Fruit fly (Drosophila melanogaster) whole organism, embryonic: ENCODE data around the gene Usp5.
A peak's percentile ranks its signal among the peaks of the same experiment; 100 is the strongest.

Experiments
- ATbp ChIP-seq: fragments of 200-800 bp; sonication (Bioruptor generic); optimal IDR thresholded peaks from 2 replicates; lab custom pipeline; 2017; ENCODE audit warnings: missing biosample characterization, mild to moderate bottlenecking, missing genetic modification characterization, missing genetic modification reagents
- Atf-2 ChIP-seq: fragments of 200-800 bp; sonication (Bioruptor generic); optimal IDR thresholded peaks from 2 replicates; lab custom pipeline; 2016; ENCODE audit warnings: missing biosample characterization, missing genetic modification characterization
- B-H1 ChIP-seq: fragments of 200-800 bp; sonication (Bioruptor generic); IDR thresholded peaks from 3 replicates; pipeline ENCODE4 v1.3.6; 2022; ENCODE audit warnings: missing biosample characterization, missing genetic modification characterization
- CG10565 ChIP-seq: fragments of 200-800 bp; sonication (Bioruptor generic); optimal IDR thresholded peaks from 3 replicates; lab custom pipeline; 2016; ENCODE audit warnings: missing biosample characterization, mild to moderate bottlenecking, missing genetic modification characterization
- CG11247 ChIP-seq: fragments of 200-800 bp; sonication (Bioruptor generic); IDR thresholded peaks from 2 replicates; pipeline ENCODE4 v1.3.6; 2022; ENCODE audit warnings: missing biosample characterization, missing genetic modification characterization
- CG12155 ChIP-seq: fragments of 200-800 bp; sonication (Bioruptor generic); optimal IDR thresholded peaks from 3 replicates; lab custom pipeline; 2016; ENCODE audit warnings: missing biosample characterization, missing genetic modification characterization
- CG13123 ChIP-seq: fragments of 200-800 bp; sonication (Bioruptor generic); optimal IDR thresholded peaks from 2 replicates; lab custom pipeline; 2016; ENCODE audit warnings: missing biosample characterization, missing genetic modification characterization
- CG13296 ChIP-seq: fragments of 200-800 bp; sonication (Bioruptor generic); optimal IDR thresholded peaks from 3 replicates; lab custom pipeline; 2018; ENCODE audit warnings: missing biosample characterization, mild to moderate bottlenecking, missing genetic modification characterization
- CG13775 ChIP-seq: fragments of 200-800 bp; sonication (Bioruptor generic); optimal IDR thresholded peaks from 3 replicates; lab custom pipeline; 2017; ENCODE audit warnings: missing biosample characterization, mild to moderate bottlenecking, missing genetic modification characterization
- CG14965 ChIP-seq: fragments of 200-800 bp; sonication (Bioruptor generic); optimal IDR thresholded peaks from 2 replicates; lab custom pipeline; 2016; ENCODE audit warnings: missing biosample characterization, missing genetic modification characterization, borderline replicate concordance
- CG15601 ChIP-seq: fragments of 200-800 bp; sonication (Bioruptor generic); optimal IDR thresholded peaks from 3 replicates; lab custom pipeline; 2019; ENCODE audit warnings: missing biosample characterization, mild to moderate bottlenecking, missing genetic modification characterization, moderate library complexity
- CG15696 ChIP-seq: fragments of 200-800 bp; sonication (Bioruptor generic); optimal IDR thresholded peaks from 2 replicates; lab custom pipeline; 2019; ENCODE audit warnings: missing biosample characterization, mild to moderate bottlenecking, missing genetic modification characterization, moderate library complexity
- CG1832 ChIP-seq: fragments of 200-800 bp; sonication (Bioruptor generic); optimal IDR thresholded peaks from 2 replicates; lab custom pipeline; 2017; ENCODE audit warnings: missing biosample characterization, mild to moderate bottlenecking, missing genetic modification characterization, inconsistent platforms
- CG2889 ChIP-seq: fragments of 200-800 bp; sonication (Bioruptor generic); IDR thresholded peaks from 3 replicates; pipeline ENCODE4 v1.3.6; 2022; ENCODE audit warnings: missing biosample characterization, missing genetic modification characterization
- CG3281 ChIP-seq: fragments of 200-800 bp; sonication (Bioruptor generic); optimal IDR thresholded peaks from 3 replicates; lab custom pipeline; 2017; ENCODE audit warnings: missing biosample characterization, mild to moderate bottlenecking, missing genetic modification characterization
- CG34224 ChIP-seq: fragments of 200-800 bp; sonication (Bioruptor generic); IDR thresholded peaks from 3 replicates; pipeline ENCODE4 v1.3.6; 2022; ENCODE audit warnings: missing biosample characterization, missing genetic modification characterization; ENCODE audit not compliant: partially characterized antibody
- CG6175 ChIP-seq: fragments of 200-800 bp; sonication (Bioruptor generic); IDR thresholded peaks from 3 replicates; pipeline ENCODE4 v1.3.6; 2022; ENCODE audit warnings: missing biosample characterization, missing genetic modification characterization
- CG8924 ChIP-seq: fragments of 200-800 bp; optimal IDR thresholded peaks from 3 replicates; lab custom pipeline; 2019; ENCODE audit warnings: missing biosample characterization, mild to moderate bottlenecking, missing genetic modification characterization, moderate library complexity
- Dad ChIP-seq: fragments of 200-800 bp; sonication (Bioruptor generic); optimal IDR thresholded peaks from 3 replicates; lab custom pipeline; 2016; ENCODE audit warnings: missing biosample characterization, missing genetic modification characterization
- Deaf1 ChIP-seq: fragments of 200-800 bp; optimal IDR thresholded peaks from 3 replicates; lab custom pipeline; 2019; ENCODE audit warnings: missing biosample characterization, mild to moderate bottlenecking, missing genetic modification characterization, moderate library complexity
- Dek ChIP-seq: fragments of 200-800 bp; sonication (Bioruptor generic); optimal IDR thresholded peaks from 3 replicates; lab custom pipeline; 2019; ENCODE audit warnings: missing biosample characterization, mild to moderate bottlenecking, missing genetic modification characterization, moderate library complexity
- E2f2 ChIP-seq: fragments of 200-800 bp; sonication (Bioruptor generic); IDR thresholded peaks from 2 replicates; pipeline ENCODE4 v1.3.6; 2022; ENCODE audit warnings: missing biosample characterization, missing genetic modification characterization
- Ets97D ChIP-seq: fragments of 200-800 bp; sonication (Bioruptor generic); optimal IDR thresholded peaks from 3 replicates; lab custom pipeline; 2016; ENCODE audit warnings: missing biosample characterization, missing genetic modification characterization
- HHEX ChIP-seq: fragments of 200-800 bp; sonication (Bioruptor generic); optimal IDR thresholded peaks from 3 replicates; lab custom pipeline; 2017; ENCODE audit warnings: missing biosample characterization, mild to moderate bottlenecking, missing genetic modification characterization, missing genetic modification reagents
- Hr51 ChIP-seq, 2 experiments: fragments of 200-800 bp; sonication (Bioruptor generic); optimal IDR thresholded peaks; 2 replicates in 1 of 2; 3 replicates in 1 of 2; lab custom pipeline; 2016 to 2018; ENCODE audit warnings: missing biosample characterization in 2 of 2, missing genetic modification characterization in 2 of 2, mild to moderate bottlenecking in 1 of 2, moderate library complexity in 1 of 2
- Hr78 ChIP-seq, 2 experiments: fragments of 200-800 bp in 1 of 2; fragments of >200 bp in 1 of 2; sonication (Bioruptor generic) in 1 of 2; optimal IDR thresholded peaks; 2 replicates each; lab custom pipeline; 2017 to 2019; ENCODE audit warnings: missing biosample characterization in 2 of 2, missing genetic modification characterization in 2 of 2, mild to moderate bottlenecking in 1 of 2, moderate library complexity in 1 of 2
- Scr ChIP-seq: fragments of 200-800 bp; sonication (Bioruptor generic); IDR thresholded peaks from 2 replicates; pipeline ENCODE4 v1.3.6; 2022; ENCODE audit warnings: missing biosample characterization, missing genetic modification characterization; ENCODE audit not compliant: partially characterized antibody
- Vsx1 ChIP-seq: fragments of 200-800 bp; sonication (Bioruptor generic); optimal IDR thresholded peaks from 2 replicates; lab custom pipeline; 2017; ENCODE audit warnings: missing biosample characterization, mild to moderate bottlenecking, missing genetic modification characterization, missing genetic modification reagents
- YL-1 ChIP-seq: fragments of 200-800 bp; sonication (Bioruptor generic); optimal IDR thresholded peaks from 3 replicates; lab custom pipeline; 2017; ENCODE audit warnings: missing biosample characterization, mild to moderate bottlenecking, missing genetic modification characterization
- ash1 ChIP-seq: fragments of 200-800 bp; sonication (Bioruptor generic); optimal IDR thresholded peaks from 2 replicates; lab custom pipeline; 2018; ENCODE audit warnings: missing biosample characterization, mild to moderate bottlenecking, missing genetic modification characterization
- bbx ChIP-seq: fragments of 200-800 bp; sonication (Bioruptor generic); IDR thresholded peaks from 2 replicates; pipeline ENCODE4 v1.3.6; 2022; ENCODE audit warnings: missing biosample characterization, missing genetic modification characterization; ENCODE audit not compliant: partially characterized antibody
- bowl ChIP-seq: fragments of 200-800 bp; sonication (Bioruptor generic); IDR thresholded peaks from 2 replicates; pipeline ENCODE4 v1.3.6; 2022; ENCODE audit warnings: missing biosample characterization, missing genetic modification characterization
- bsh ChIP-seq, 2 experiments: fragments of 200-800 bp; sonication (Bioruptor generic); optimal IDR thresholded peaks; 2 replicates each; lab custom pipeline; 2017 to 2018; ENCODE audit warnings: mild to moderate bottlenecking in 2 of 2, missing biosample characterization in 2 of 2, missing genetic modification characterization in 2 of 2, moderate library complexity in 1 of 2
- cwo ChIP-seq: fragments of 200-800 bp; sonication (Bioruptor generic); optimal IDR thresholded peaks from 3 replicates; lab custom pipeline; 2017; ENCODE audit warnings: missing biosample characterization, missing genetic modification characterization, mild to moderate bottlenecking, moderate library complexity, missing genetic modification reagents
- dimm ChIP-seq: fragments of 200-800 bp; sonication (Bioruptor generic); IDR thresholded peaks from 2 replicates; pipeline ENCODE4 v1.3.6; 2022; ENCODE audit warnings: missing biosample characterization, missing genetic modification characterization
- en ChIP-seq: fragments of 200-800 bp; sonication (Bioruptor generic); optimal IDR thresholded peaks from 2 replicates; lab custom pipeline; 2016; ENCODE audit warnings: missing biosample characterization, missing genetic modification characterization
- gsb ChIP-seq: fragments of 200-800 bp; sonication (Bioruptor generic); IDR thresholded peaks from 2 replicates; pipeline ENCODE4 v1.3.6; 2022; ENCODE audit warnings: missing biosample characterization, missing genetic modification characterization
- gsb-n ChIP-seq: fragments of 200-800 bp; sonication (Bioruptor generic); optimal IDR thresholded peaks from 3 replicates; lab custom pipeline; 2018; ENCODE audit warnings: missing biosample characterization, mild to moderate bottlenecking, missing genetic modification characterization
- hb ChIP-seq: fragments of 200-800 bp; sonication (Bioruptor generic); IDR thresholded peaks from 3 replicates; pipeline ENCODE4 v1.3.6; 2022; ENCODE audit warnings: missing biosample characterization, missing genetic modification characterization; ENCODE audit not compliant: partially characterized antibody
- inv ChIP-seq: fragments of 200-800 bp; sonication (Bioruptor generic); IDR thresholded peaks from 2 replicates; pipeline ENCODE4 v1.3.6; 2022; ENCODE audit warnings: missing biosample characterization, missing genetic modification characterization; ENCODE audit not compliant: partially characterized antibody
- lab ChIP-seq: fragments of 200-800 bp; sonication (Bioruptor generic); optimal IDR thresholded peaks from 3 replicates; lab custom pipeline; 2017; ENCODE audit warnings: missing biosample characterization, missing genetic modification characterization, mild to moderate bottlenecking, moderate library complexity, missing genetic modification reagents
- peb ChIP-seq: fragments of 200-800 bp; sonication (Bioruptor generic); IDR thresholded peaks from 2 replicates; pipeline ENCODE4 v1.3.6; 2022; ENCODE audit warnings: missing biosample characterization, missing genetic modification characterization
- pnt ChIP-seq: fragments of 200-800 bp; sonication (Bioruptor generic); optimal IDR thresholded peaks from 3 replicates; lab custom pipeline; 2016; ENCODE audit warnings: missing biosample characterization, missing genetic modification characterization
- toy ChIP-seq: fragments of 200-800 bp; sonication (Bioruptor generic); IDR thresholded peaks from 2 replicates; pipeline ENCODE4 v1.3.6; 2022; ENCODE audit warnings: missing biosample characterization, missing genetic modification characterization
- ttk ChIP-seq: fragments of 200-800 bp; sonication (Bioruptor generic); IDR thresholded peaks from 2 replicates; pipeline ENCODE4 v2.1.2; 2022; ENCODE audit warnings: missing biosample characterization, missing genetic modification characterization
- tup ChIP-seq: fragments of 200-800 bp; sonication (Bioruptor generic); optimal IDR thresholded peaks from 2 replicates; lab custom pipeline; 2016; ENCODE audit warnings: missing biosample characterization, mild to moderate bottlenecking, missing genetic modification characterization, moderate library complexity
- wdn ChIP-seq: fragments of 200-800 bp; sonication (Bioruptor generic); IDR thresholded peaks from 2 replicates; pipeline ENCODE4 v1.3.6; 2022; ENCODE audit warnings: missing biosample characterization, missing genetic modification characterization
- wor ChIP-seq: fragments of 200-800 bp; sonication (Bioruptor generic); IDR thresholded peaks from 2 replicates; pipeline ENCODE4 v1.3.6; 2022; ENCODE audit warnings: missing biosample characterization, missing genetic modification characterization
- zf30C ChIP-seq: fragments of 200-800 bp; sonication (Bioruptor generic); optimal IDR thresholded peaks from 3 replicates; lab custom pipeline; 2018; ENCODE audit warnings: missing biosample characterization, mild to moderate bottlenecking, missing genetic modification characterization

Usp5 gene

dm6 chr3L:3192912-3193311, 44.8 kb upstream of the Usp5 start, which contains the start of gene Hsp83 (continued):
- TF ChIP-seq gsb-n (tag; lab: Kevin White, UChicago), result peak; percentile 85
- peak; percentile 90 to 96 for TF ChIP-seq Hr51 (GFP tag; optimal IDR thresholded peaks at IDR 0.05; lab: Kevin White, UChicago)
- no peak for TF ChIP-seq Hr78 (GFP tag; optimal IDR thresholded peaks at IDR 0.05; lab: Kevin White, UChicago)
- TF ChIP-seq CG10565 (GFP tag; lab: Kevin White, UChicago), result peak; percentile 60
- peak; percentile 99 for TF ChIP-seq CG3281 (GFP tag; lab: Kevin White, UChicago)
- peak; percentile 100 for TF ChIP-seq Ets97D (GFP tag; lab: Kevin White, UChicago)
- TF ChIP-seq zf30C (GFP tag; lab: Kevin White, UChicago), result peak; percentile 84
- peak; percentile 95 for TF ChIP-seq CG11247 (GFP tag; lab: Robert Waterston, UW)
- TF ChIP-seq pnt (GFP tag; lab: Kevin White, UChicago), result peak; percentile 30
- no peak for TF ChIP-seq hb (GFP tag; lab: Robert Waterston, UW)
- TF ChIP-seq bowl (GFP tag; lab: Robert Waterston, UW), result peak; percentile 81; the same call in 1 of the 2 replicates
- TF ChIP-seq B-H1 (GFP tag; lab: Robert Waterston, UW), result peak; percentile 82; the same call in 2 of the 3 replicates
- peak; percentile 99 for TF ChIP-seq ash1
- no peak for TF ChIP-seq Scr (GFP tag; lab: Robert Waterston, UW)
- peak; percentile 74 for TF ChIP-seq CG12155 (GFP tag; lab: Kevin White, UChicago)
- peak; percentile 62 for TF ChIP-seq bbx (GFP tag; lab: Robert Waterston, UW)
- peak; percentile 99 for TF ChIP-seq HHEX
- peak; percentile 97 for TF ChIP-seq ATbp (GFP tag; lab: Kevin White, UChicago)
- peak; percentile 41; the same call in 1 of the 2 replicates for TF ChIP-seq wor (GFP tag; lab: Robert Waterston, UW)
- TF ChIP-seq Vsx1, result peak; percentile 97
- TF ChIP-seq CG1832, result no peak
- peak; percentile 90 to 91 for TF ChIP-seq bsh (GFP tag; optimal IDR thresholded peaks at IDR 0.05; lab: Kevin White, UChicago)
- TF ChIP-seq Deaf1 (tag; lab: Kevin White, UChicago), result peak; percentile 80
- TF ChIP-seq CG13123 (GFP tag; lab: Kevin White, UChicago), result peak; percentile 77
- peak; percentile 81 for TF ChIP-seq CG8924
- TF ChIP-seq CG15696 (tag; lab: Kevin White, UChicago), result peak; percentile 36
- TF ChIP-seq CG13775, result peak; percentile 95
- peak; percentile 100 for TF ChIP-seq YL-1 (GFP tag; lab: Kevin White, UChicago)
- peak; percentile 86 for TF ChIP-seq Dek (tag; lab: Kevin White, UChicago)
- peak; percentile 95 for TF ChIP-seq Dad (GFP tag; lab: Kevin White, UChicago)
- TF ChIP-seq Atf-2 (GFP tag; lab: Kevin White, UChicago), result peak; percentile 84
- TF ChIP-seq tup (GFP tag; lab: Kevin White, UChicago), result peak; percentile 84
- peak; percentile 78; the same call in 1 of the 2 replicates for TF ChIP-seq toy (GFP tag; lab: Robert Waterston, UW)
- TF ChIP-seq CG14965 (GFP tag; lab: Kevin White, UChicago), result peak; percentile 93
- no peak for TF ChIP-seq inv
- peak; percentile 81 for TF ChIP-seq CG2889 (GFP tag; lab: Robert Waterston, UW)
- peak; percentile 83 for TF ChIP-seq gsb (GFP tag; lab: Robert Waterston, UW)
- TF ChIP-seq E2f2 (GFP tag; lab: Robert Waterston, UW), result peak; percentile 97
- TF ChIP-seq CG15601 (tag; lab: Kevin White, UChicago), result peak; percentile 93
- 0 out of 2 replicates have a peak, but pooled peaks have one; percentile 62 for TF ChIP-seq peb
- TF ChIP-seq ttk, result peak; percentile 89
- peak; percentile 90 for TF ChIP-seq CG6175 (GFP tag; lab: Robert Waterston, UW)
- peak; percentile 90 for TF ChIP-seq wdn (GFP tag; lab: Robert Waterston, UW)
- TF ChIP-seq lab (GFP tag; lab: Kevin White, UChicago), result peak; percentile 100
- no peak; the same call in 1 of the 3 replicates for TF ChIP-seq CG34224 (GFP tag; lab: Robert Waterston, UW)
- TF ChIP-seq cwo (GFP tag; lab: Kevin White, UChicago), result peak; percentile 93
- peak; percentile 99 for TF ChIP-seq CG13296
- peak; percentile 91 for TF ChIP-seq en (GFP tag; lab: Kevin White, UChicago)
- TF ChIP-seq dimm (GFP tag; lab: Robert Waterston, UW), result peak; percentile 75
